Worm (Caenorhabditis elegans) whole organism, L3 larva: Measurements from ENCODE around the gene F59H6.15.

Experiments
- ceh-16 ChIP-seq: sonication (generic microtip); optimal IDR thresholded peaks from 2 replicates; lab custom pipeline; 2017; ENCODE audit warnings: missing biosample characterization, missing genetic modification characterization
- egl-27 ChIP-seq: sonication (generic microtip); optimal IDR thresholded peaks from 4 replicates; lab custom pipeline; 2017; ENCODE audit warnings: missing biosample characterization, missing genetic modification reagents, missing genetic modification characterization
- fkh-10 ChIP-seq: sonication (generic microtip); optimal IDR thresholded peaks from 2 replicates; lab custom pipeline; 2017; ENCODE audit warnings: missing biosample characterization, missing genetic modification reagents, missing genetic modification characterization
- nhr-11 ChIP-seq: fragments of 150-350 bp; optimal IDR thresholded peaks from 2 replicates; lab custom pipeline; 2014; ENCODE audit warnings: missing biosample characterization, missing genetic modification characterization
- unc-62 ChIP-seq: fragments of 150-350 bp; sonication (generic microtip); optimal IDR thresholded peaks from 4 replicates; lab custom pipeline; 2014; ENCODE audit warnings: missing biosample characterization, missing genetic modification reagents, missing genetic modification characterization

DNA sequence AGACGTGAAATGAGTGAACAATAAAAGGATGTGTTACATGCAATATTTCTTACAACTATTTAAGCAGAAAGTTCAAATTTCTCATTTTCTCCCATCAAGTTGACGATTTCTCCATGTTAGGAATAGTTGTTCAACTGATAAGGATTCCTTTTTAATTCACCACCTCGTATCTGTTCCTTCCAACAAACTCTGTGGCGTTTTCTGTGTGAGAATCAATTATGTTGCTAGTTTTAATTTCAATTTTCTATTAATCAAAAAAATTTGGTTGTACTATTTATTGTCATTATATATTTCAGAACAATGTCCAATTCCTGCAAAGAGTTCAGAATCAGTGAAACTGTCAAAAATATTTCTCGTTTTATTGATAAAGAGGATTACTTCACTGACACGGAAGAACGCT, 23.8 kb upstream of the F59H6.15 start, which contains the start of gene math-44:
- TF ChIP-seq nhr-11 (tag; lab: Kevin White, UChicago): no peak
- no peak for TF ChIP-seq fkh-10 (GFP tag; lab: Kevin White, UChicago)
- TF ChIP-seq unc-62 (GFP tag; lab: Kevin White, UChicago): no peak
- TF ChIP-seq egl-27 (tag; lab: Kevin White, UChicago): no peak
- no peak for TF ChIP-seq ceh-16 (tag; lab: Kevin White, UChicago)
